Worm (Caenorhabditis elegans): ENCODE results near the gene C06A8.6.

Gene C06A8.6

DNA sequence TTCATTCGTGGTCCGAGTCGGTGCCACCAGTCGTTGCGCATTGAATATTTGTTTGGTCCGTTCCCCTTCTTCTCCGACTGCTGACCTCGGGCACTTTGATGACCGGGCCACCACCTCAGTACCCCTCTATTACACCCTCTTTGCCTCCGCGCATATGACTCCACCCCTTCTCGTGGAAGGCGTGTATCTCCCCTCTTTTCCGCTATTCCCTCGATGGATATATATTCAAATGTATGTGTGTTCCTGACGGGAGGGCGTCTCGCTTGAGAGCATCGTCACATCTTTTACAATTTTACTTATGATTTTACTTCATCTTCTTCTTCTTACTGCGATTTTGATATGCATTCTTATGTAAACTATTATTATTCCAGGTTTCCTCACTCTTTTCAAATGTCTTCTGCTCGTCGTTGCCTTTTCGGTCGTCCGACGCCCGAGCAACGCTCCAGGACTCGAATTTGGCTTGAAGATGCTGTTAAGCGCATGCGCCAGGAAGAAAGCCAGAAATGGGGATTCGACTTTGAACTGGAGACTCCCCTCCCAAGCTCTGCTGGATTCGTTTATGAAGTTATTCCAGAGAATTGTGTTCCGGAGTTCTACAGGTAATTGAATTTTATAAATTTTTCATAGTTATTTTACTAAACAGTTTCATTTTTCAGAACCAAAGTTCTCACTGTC lies 38.7 kb downstream of the C06A8.6 start, which contains the start of gene cki-1:
Gene cki-1 (plus strand): TSS at position 372 of the 675 bp plus-strand sequence.
- no peak for TF ChIP-seq sma-3 (GFP tag; optimal IDR thresholded peaks at IDR 0.05)
- TF ChIP-seq zag-1 (tag; optimal IDR thresholded peaks at IDR 0.05): no peak

DNA sequence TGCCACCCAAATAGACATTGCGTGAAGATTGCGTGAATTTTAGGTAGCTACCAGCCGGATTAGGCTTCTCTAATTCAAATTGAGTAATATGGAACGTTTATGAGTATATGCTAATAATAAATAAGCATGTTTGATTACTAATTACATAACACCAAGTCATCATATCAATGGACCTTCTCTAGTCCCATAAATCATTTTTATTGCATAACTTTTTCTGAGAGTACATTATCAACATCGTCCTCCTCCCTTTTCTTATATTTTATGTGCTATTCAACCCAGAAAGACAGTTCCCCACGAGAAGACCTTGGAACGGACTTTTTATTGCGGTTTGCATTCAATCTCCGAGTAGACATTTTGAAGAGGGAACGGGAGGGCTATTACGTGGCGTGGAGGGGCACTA lies 40.0 kb downstream of the C06A8.6 start:
- no peak for TF ChIP-seq Y55F3AM.14 (GFP tag; optimal IDR thresholded peaks at IDR 0.05)
- no peak for TF ChIP-seq sem-4 (tag; optimal IDR thresholded peaks at IDR 0.05)
- no peak for TF ChIP-seq F13H6.1 (tag; optimal IDR thresholded peaks at IDR 0.05)
- no peak for TF ChIP-seq ZK546.5 (tag; optimal IDR thresholded peaks at IDR 0.05)
- no peak for TF ChIP-seq unc-62 (GFP tag; optimal IDR thresholded peaks at IDR 0.05)
- no peak for TF ChIP-seq ceh-16 (tag; optimal IDR thresholded peaks at IDR 0.05)
- TF ChIP-seq mdl-1 (tag; optimal IDR thresholded peaks at IDR 0.05): no peak
- TF ChIP-seq lin-13 (GFP tag; optimal IDR thresholded peaks at IDR 0.05): no peak
- no peak for TF ChIP-seq elt-3 (tag; optimal IDR thresholded peaks at IDR 0.05)
- no peak for TF ChIP-seq crh-2 (tag; optimal IDR thresholded peaks at IDR 0.05)
- TF ChIP-seq lin-11 (tag; optimal IDR thresholded peaks at IDR 0.05): no peak
- TF ChIP-seq alr-1 (tag; optimal IDR thresholded peaks at IDR 0.05): no peak

DNA sequence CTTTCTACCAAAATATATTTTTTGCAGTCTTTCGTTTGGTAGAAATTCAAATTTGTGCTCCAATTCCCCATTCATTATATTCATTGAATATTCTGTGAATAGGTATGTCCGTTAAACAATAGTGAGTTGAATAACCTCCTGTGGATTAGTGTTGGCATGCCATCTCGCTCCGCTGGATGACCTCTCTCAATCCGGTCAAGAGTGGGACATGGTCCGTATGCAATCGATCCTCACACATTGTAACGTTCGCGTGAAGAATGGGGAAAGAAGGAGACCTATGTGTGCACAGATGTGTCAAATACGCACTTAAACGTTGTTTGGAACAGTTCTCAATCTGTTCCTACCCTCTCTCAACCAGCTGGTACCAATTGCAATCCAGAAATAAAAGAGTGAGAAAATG lies 40.9 kb downstream of the C06A8.6 start:
- no peak for TF ChIP-seq mbf-1 (tag; optimal IDR thresholded peaks at IDR 0.05)

DNA sequence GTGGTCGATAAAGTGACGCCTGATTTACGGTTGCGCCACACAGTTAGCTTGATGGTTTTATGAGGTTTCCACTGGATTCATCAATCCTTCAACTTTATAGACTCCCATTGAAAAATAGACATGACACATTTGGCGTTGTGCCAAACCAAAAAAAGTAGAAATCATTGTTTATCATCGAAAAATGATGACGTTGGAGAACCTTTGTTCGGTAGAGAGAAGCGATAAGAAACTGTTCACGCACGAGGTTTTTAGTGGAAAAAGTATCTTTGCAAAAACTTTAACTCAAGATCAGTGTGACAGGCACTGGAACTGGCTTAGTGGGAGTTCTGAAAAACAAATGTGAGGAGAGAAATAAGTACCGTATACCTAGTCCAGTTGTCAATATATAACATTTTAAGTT lies 41.3 kb downstream of the C06A8.6 start:
- TF ChIP-seq nhr-237 (tag; optimal IDR thresholded peaks at IDR 0.05) (no peak), skn-1 (tag; optimal IDR thresholded peaks at IDR 0.05) (peak; percentile 24), Y55F3AM.14 (GFP tag; optimal IDR thresholded peaks at IDR 0.05) (no peak), fos-1 (tag; optimal IDR thresholded peaks at IDR 0.05) (peak; percentile 26), blmp-1 (tag; optimal IDR thresholded peaks at IDR 0.05; ENCODE audit: insufficient read depth) (no peak), egl-27 (tag; optimal IDR thresholded peaks at IDR 0.05) (no peak), crh-2 (tag; optimal IDR thresholded peaks at IDR 0.05) (no peak), dmd-4 (tag; optimal IDR thresholded peaks at IDR 0.05) (no peak)

DNA sequence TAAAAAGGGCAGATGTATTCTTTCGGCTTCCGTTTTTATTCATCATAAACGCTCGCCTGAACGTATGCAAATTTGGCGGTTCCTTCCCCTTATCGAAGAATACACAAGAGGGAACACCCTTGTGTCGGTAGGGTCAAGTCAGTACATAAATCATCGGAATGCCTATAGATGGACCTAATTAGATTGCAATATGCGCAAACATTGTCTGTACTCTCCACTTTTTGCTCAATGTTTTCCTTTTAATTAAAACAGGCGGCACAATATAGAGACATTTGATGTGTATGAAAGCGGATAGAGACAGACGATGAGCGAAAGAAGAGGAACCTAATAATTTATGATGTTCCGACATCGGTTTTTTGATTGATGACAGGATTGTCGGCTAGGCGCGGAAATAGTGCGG lies 41.9 kb downstream of the C06A8.6 start:
- TF ChIP-seq mab-5 (tag; optimal IDR thresholded peaks at IDR 0.05): peak; percentile 49
- no peak for TF ChIP-seq F13H6.1 (tag; optimal IDR thresholded peaks at IDR 0.05)

DNA sequence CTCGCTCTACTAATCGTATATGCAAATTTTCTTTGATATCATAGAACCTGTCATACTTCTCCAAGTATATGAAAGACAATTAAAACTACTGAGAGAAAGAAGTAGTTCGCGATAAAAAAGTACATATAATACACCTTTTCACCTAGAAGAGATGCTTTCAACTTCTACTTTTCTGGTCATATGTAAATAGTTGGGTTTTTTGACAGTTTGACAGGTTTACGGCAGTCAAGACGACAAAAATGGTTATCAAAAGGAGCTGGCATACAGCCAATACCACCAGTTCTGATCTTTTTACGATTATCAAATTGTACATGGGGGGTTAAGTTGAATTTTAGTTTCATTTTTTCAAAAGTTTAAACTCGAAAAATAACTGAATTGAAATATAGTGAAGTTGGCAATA lies 42.6 kb downstream of the C06A8.6 start:
- no peak for TF ChIP-seq nhr-11 (tag; optimal IDR thresholded peaks at IDR 0.05)
- peak; percentile 30 for TF ChIP-seq skn-1 (tag; optimal IDR thresholded peaks at IDR 0.05)
- TF ChIP-seq fos-1 (tag; optimal IDR thresholded peaks at IDR 0.05): peak; percentile 49

DNA sequence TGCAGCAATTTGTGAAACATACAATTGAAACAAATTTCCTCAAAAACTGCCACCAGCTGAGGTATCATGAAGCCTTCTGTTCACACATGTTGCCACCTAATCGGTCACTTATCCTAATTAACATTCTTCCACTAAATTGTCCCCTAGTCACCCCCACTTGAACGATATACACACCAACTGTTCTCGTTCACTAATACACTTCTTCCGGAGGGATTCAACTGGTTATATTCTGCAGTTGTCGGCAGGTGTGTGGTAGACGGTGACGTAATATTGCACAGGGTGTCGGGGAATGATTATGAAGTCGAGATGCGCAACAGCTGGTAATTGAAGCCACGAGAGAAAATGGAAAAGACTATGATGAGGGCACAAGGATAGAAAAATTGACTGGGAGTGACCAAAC lies 43.1 kb downstream of the C06A8.6 start:
- TF ChIP-seq fos-1 (tag; optimal IDR thresholded peaks at IDR 0.05): no peak
- TF ChIP-seq nhr-129 (tag; optimal IDR thresholded peaks at IDR 0.05): peak; percentile 34

DNA sequence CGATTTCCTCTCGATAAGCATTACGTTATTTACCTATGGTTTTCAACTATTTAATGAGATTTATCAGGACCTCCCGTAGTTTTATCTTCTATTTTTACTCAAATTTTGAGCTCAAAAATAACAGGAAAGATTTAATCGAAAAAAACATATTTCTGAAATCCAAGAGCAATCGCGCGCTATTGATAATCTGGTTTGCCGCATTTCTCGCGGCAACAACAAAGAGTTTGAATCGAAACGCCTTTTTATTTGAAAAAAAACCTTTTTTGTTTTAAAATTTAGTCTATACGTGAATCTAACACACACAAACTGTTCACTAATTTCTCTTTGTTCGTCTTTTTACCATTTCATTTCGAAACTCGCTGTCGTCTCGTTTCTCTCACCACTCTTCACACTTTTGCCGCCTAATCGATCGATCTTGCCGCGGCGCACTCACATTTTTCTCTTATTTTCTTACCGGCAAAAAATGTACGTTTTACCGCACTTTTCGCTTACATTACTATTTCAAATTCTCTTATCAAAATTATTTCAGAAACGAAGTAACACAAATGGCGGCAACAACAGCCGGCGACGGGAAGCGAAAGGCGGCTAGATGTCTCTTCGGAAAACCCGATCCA lies 44.0 kb downstream of the C06A8.6 start, which contains the start of gene cki-2:
Gene cki-2 (plus strand): TSS at position 337 of the 614 bp plus-strand sequence.
- TF ChIP-seq nhr-129 (tag; optimal IDR thresholded peaks at IDR 0.05) (no peak), nhr-12 (tag; optimal IDR thresholded peaks at IDR 0.05) (no peak), sma-9 (GFP tag; optimal IDR thresholded peaks at IDR 0.05) (peak; percentile 26), sma-9 (tag; optimal IDR thresholded peaks at IDR 0.05) (no peak), C34F6.9 (tag; optimal IDR thresholded peaks at IDR 0.05) (peak; percentile 28), unc-39 (tag; optimal IDR thresholded peaks at IDR 0.05) (no peak), nhr-6 (tag; optimal IDR thresholded peaks at IDR 0.05) (no peak), blmp-1 (tag; optimal IDR thresholded peaks at IDR 0.05; ENCODE audit: insufficient read depth) (no peak), aly-2 (tag; optimal IDR thresholded peaks at IDR 0.05) (no peak), elt-3 (tag; optimal IDR thresholded peaks at IDR 0.05) (no peak), zag-1 (tag; optimal IDR thresholded peaks at IDR 0.05) (no peak), fos-1 (tag; optimal IDR thresholded peaks at IDR 0.05) (peak; percentile 43), sem-4 (tag; optimal IDR thresholded peaks at IDR 0.05) (no peak), elt-1 (tag; optimal IDR thresholded peaks at IDR 0.05) (no peak), F13H6.1 (tag; optimal IDR thresholded peaks at IDR 0.05) (no peak), nhr-11 (tag; optimal IDR thresholded peaks at IDR 0.05) (no peak), lsy-2 (tag; optimal IDR thresholded peaks at IDR 0.05) (peak in 1 of 2 experiments; percentile 45), mbf-1 (tag; optimal IDR thresholded peaks at IDR 0.05) (no peak), unc-55 (GFP tag; optimal IDR thresholded peaks at IDR 0.05) (peak; percentile 23), Y55F3AM.14 (GFP tag; optimal IDR thresholded peaks at IDR 0.05) (no peak), dmd-4 (tag; optimal IDR thresholded peaks at IDR 0.05) (no peak)

All from whole organism, L2 larva.